Fruit fly (Drosophila melanogaster) whole organism, pupa: ENCODE measurements around the gene Alg11.

Experiments used
- CG12605 ChIP-seq: fragments of 200-800 bp; sonication (Bioruptor generic); IDR thresholded peaks from 2 replicates; pipeline ENCODE4 v1.3.6; 2022; ENCODE audit warnings: missing biosample characterization, missing genetic modification characterization
- CG13204 ChIP-seq: fragments of 200-800 bp; sonication (Bioruptor generic); optimal IDR thresholded peaks from 2 replicates; lab custom pipeline; 2018; ENCODE audit warnings: missing biosample characterization, mild to moderate bottlenecking, missing genetic modification characterization, moderate library complexity
- CG34367 ChIP-seq: fragments of 200-800 bp; sonication (Bioruptor generic); optimal IDR thresholded peaks from 2 replicates; lab custom pipeline; 2018; ENCODE audit warnings: missing biosample characterization, mild to moderate bottlenecking, missing genetic modification characterization
- CG4496 ChIP-seq: fragments of 200-800 bp; sonication (Bioruptor generic); IDR thresholded peaks from 3 replicates; pipeline ENCODE4 v1.3.6; 2022; ENCODE audit warnings: missing biosample characterization, missing genetic modification characterization
- CG8159 ChIP-seq: fragments of 200-800 bp; sonication (Bioruptor generic); optimal IDR thresholded peaks from 3 replicates; lab custom pipeline; 2018; ENCODE audit warnings: missing biosample characterization, mild to moderate bottlenecking, missing genetic modification characterization, moderate library complexity
- Ets98B ChIP-seq: fragments of 200-800 bp; sonication (Bioruptor generic); IDR thresholded peaks from 2 replicates; pipeline ENCODE4 v1.3.6; 2022; ENCODE audit warnings: missing biosample characterization, missing genetic modification characterization
- Pif1A ChIP-seq: fragments of 200-800 bp; sonication (Bioruptor generic); optimal IDR thresholded peaks from 3 replicates; lab custom pipeline; 2016; ENCODE audit warnings: missing biosample characterization, missing genetic modification characterization
- rn ChIP-seq: fragments of 200-800 bp; sonication (Bioruptor generic); IDR thresholded peaks from 2 replicates; pipeline ENCODE4 v1.3.6; 2022; ENCODE audit warnings: missing biosample characterization, missing genetic modification characterization

dm6 chr3L:21625547-21625946, at the start of gene Alg11, which contains the start of gene CG7166:
- TF ChIP-seq CG8159 (no peak), rn (GFP tag; lab: Robert Waterston, UW) (no peak), CG34367 (tag; lab: Kevin White, UChicago) (no peak), Ets98B (GFP tag; lab: Robert Waterston, UW) (no peak), CG4496 (GFP tag; lab: Robert Waterston, UW) (no peak), Pif1A (no peak), CG12605 (GFP tag; lab: Robert Waterston, UW) (no peak), CG13204 (GFP tag; lab: Kevin White, UChicago) (no peak)
